Worm (Caenorhabditis elegans): Measurements from ENCODE around the gene Y110A2AL.5.

The Y110A2AL.5 gene

DNA sequence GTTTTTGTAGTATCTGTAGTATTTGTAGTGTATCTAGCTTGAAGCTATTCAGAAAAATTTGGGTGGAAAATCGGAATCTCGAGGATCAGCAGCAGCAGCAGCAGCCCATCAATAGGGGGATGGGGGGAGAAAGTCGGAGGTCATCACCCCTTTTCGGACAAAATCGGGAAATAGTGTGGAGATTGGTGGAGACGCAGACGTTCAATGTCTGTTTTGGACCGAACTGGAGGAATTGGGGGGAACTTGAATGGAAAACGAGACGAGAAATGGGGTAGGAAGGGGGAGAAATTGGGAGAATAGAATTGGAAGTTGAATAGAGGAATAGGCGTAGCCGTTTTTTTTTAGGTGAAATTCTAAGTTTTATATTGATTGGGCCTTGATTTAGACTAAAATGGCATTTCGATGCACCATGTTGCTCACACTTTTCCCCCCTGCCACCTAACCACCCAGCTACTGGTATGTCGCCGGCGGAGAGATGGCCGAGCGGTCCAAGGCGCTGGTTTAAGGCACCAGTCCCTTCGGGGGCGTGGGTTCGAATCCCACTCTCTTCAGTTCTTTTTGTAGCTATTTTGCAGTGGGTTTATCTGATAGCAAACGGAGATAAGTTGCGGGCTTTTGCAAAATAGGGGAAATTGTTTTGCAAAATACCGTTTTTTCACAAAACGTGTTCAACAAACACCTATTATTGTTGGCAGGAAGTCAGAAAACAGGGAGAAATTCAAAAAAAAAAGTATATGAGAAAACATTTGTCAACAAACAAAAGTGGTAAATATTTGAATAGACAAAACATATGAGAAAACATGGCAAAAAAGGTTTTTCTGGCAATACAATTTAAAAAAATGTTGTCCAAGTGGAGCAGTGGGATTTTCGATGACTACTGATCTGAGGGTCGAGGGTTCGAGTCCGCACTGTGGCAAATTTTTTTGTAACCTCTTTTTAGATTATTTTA, 4.2 kb upstream of the Y110A2AL.5 start (continued):
- TF ChIP-seq unc-62 (GFP tag; optimal IDR thresholded peaks at IDR 0.05 in 1 of 2) (peak in 1 of 2 experiments; percentile 42), unc-62 (tag; optimal IDR thresholded peaks at IDR 0.05) (no peak), hlh-11 (tag; optimal IDR thresholded peaks at IDR 0.05) (peak; percentile 1), madf-9 (GFP tag; conservative IDR thresholded peaks at IDR 0.05) (0 out of 2 replicates have a peak, but pooled peaks have one; percentile 4), mdt-29 (GFP tag; IDR thresholded peaks at IDR 0.05) (peak; percentile 25; the same call in 1 of the 2 replicates), vab-7 (GFP tag; IDR thresholded peaks at IDR 0.05) (peak; percentile 65), nhr-28 (tag; optimal IDR thresholded peaks at IDR 0.05) (peak; percentile 29), pha-4 (GFP tag; IDR thresholded peaks at IDR 0.05) (peak; percentile 65; the same call in 1 of the 2 replicates), pha-4 (tag; optimal IDR thresholded peaks at IDR 0.05) (no peak), T26A8.4 (GFP tag; IDR thresholded peaks at IDR 0.05) (0 out of 2 replicates have a peak, but pooled peaks have one; percentile 28), set-16 (GFP tag; IDR thresholded peaks at IDR 0.05) (peak; percentile 54), tra-1 (GFP tag; IDR thresholded peaks at IDR 0.05) (0 out of 2 replicates have a peak, but pooled peaks have one; percentile 40), lin-38 (GFP tag; IDR thresholded peaks at IDR 0.05) (peak; percentile 66), ceh-32 (tag; optimal IDR thresholded peaks at IDR 0.05; ENCODE audit: poor library complexity) (no peak), mes-2 (tag; optimal IDR thresholded peaks at IDR 0.05; ENCODE audit: poor library complexity, severe bottlenecking) (peak; percentile 5), zip-11 (GFP tag; IDR thresholded peaks at IDR 0.05) (no peak), F26F4.8 (GFP tag; conservative IDR thresholded peaks at IDR 0.05) (peak; percentile 53; the same call in 1 of the 2 replicates), Y105C5A.15 (GFP tag; IDR thresholded peaks at IDR 0.05) (0 out of 2 replicates have a peak, but pooled peaks have one; percentile 65), lsy-2 (tag; optimal IDR thresholded peaks at IDR 0.05) (no peak), sdz-12 (GFP tag; optimal IDR thresholded peaks at IDR 0.05) (no peak), lin-29 (GFP tag; IDR thresholded peaks at IDR 0.05) (no peak), lim-7 (GFP tag; IDR thresholded peaks at IDR 0.05) (peak; percentile 83)

DNA sequence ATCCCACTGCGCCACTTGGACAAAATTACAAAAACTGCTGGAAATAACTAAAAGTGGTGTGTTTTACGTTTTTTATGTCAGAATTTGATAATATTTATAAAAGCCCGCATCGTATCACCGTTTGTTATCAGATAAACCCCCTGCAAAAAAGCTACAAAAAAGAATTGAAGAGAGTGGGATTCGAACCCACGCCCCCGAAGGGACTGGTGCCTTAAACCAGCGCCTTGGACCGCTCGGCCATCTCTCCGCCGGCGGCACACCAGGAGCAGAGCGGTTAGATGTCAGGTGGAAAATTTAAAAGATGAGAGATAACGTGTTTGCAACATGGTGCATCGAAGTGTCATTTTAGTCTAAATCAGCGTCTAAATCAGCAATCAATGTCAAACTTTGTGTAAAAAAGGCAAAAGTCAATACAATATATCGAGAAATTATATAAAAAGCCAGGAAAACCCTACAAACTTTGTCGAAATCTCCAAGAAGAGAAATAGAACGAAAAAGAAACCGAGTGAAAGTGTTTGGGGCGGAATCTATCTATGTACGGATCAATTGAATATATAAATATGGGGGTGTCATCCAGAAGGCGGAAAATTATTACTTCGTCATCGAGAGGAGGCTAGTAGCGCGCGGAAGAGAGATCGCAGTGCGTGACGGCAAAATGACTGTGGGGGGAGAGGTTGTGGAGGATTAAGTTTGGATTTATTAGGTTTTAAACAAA, 2.8 kb upstream of the Y110A2AL.5 start:
- TF ChIP-seq ZK337.2 (GFP tag; IDR thresholded peaks at IDR 0.05) = peak; percentile 42; the same call in 1 of the 2 replicates
- peak; percentile 65 for TF ChIP-seq lin-13 (GFP tag; optimal IDR thresholded peaks at IDR 0.05)
- TF ChIP-seq dmd-6 (GFP tag; IDR thresholded peaks at IDR 0.05) = 0 out of 2 replicates have a peak, but pooled peaks have one; percentile 22
- TF ChIP-seq F26F4.8 (GFP tag; conservative IDR thresholded peaks at IDR 0.05) = 0 out of 2 replicates have a peak, but pooled peaks have one; percentile 25
- 0 out of 2 replicates have a peak, but pooled peaks have one; percentile 11 for TF ChIP-seq hmg-1.1 (GFP tag; IDR thresholded peaks at IDR 0.05)
- peak; percentile 38; the same call in 1 of the 2 replicates for TF ChIP-seq lin-1 (GFP tag; IDR thresholded peaks at IDR 0.05)
- TF ChIP-seq ces-1 (GFP tag; optimal IDR thresholded peaks at IDR 0.05) = no peak
- TF ChIP-seq fos-1 (tag; optimal IDR thresholded peaks at IDR 0.05) = no peak
- TF ChIP-seq dmd-8 (GFP tag; IDR thresholded peaks at IDR 0.05) = peak; percentile 76
- no peak for TF ChIP-seq nhr-41 (GFP tag; IDR thresholded peaks at IDR 0.05)
- TF ChIP-seq F37D6.2 (tag; optimal IDR thresholded peaks at IDR 0.05) = no peak
- no peak for TF ChIP-seq lir-3 (tag; optimal IDR thresholded peaks at IDR 0.05)
- TF ChIP-seq mes-2 (tag; optimal IDR thresholded peaks at IDR 0.05; ENCODE audit: poor library complexity, severe bottlenecking) = peak; percentile 49
- TF ChIP-seq dmd-9 (GFP tag; IDR thresholded peaks at IDR 0.05) = no peak
- TF ChIP-seq php-3 (GFP tag; IDR thresholded peaks at IDR 0.05) = 0 out of 2 replicates have a peak, but pooled peaks have one; percentile 16
- TF ChIP-seq saeg-2 (GFP tag; IDR thresholded peaks at IDR 0.05) = no peak
- no peak for TF ChIP-seq nhr-10 (tag; optimal IDR thresholded peaks at IDR 0.05)
- TF ChIP-seq lim-7 (GFP tag; IDR thresholded peaks at IDR 0.05) = peak; percentile 71
- peak; percentile 30; the same call in 1 of the 2 replicates for TF ChIP-seq Y105C5A.15 (GFP tag; IDR thresholded peaks at IDR 0.05)
- TF ChIP-seq zfp-2 (tag; optimal IDR thresholded peaks at IDR 0.05) = no peak
- TF ChIP-seq mxl-3 (GFP tag; optimal IDR thresholded peaks at IDR 0.05) = no peak
- TF ChIP-seq tra-1 (GFP tag; IDR thresholded peaks at IDR 0.05) = peak; percentile 60; the same call in 1 of the 2 replicates
- TF ChIP-seq dpl-1 (GFP tag; optimal IDR thresholded peaks at IDR 0.05) = no peak
- 0 out of 2 replicates have a peak, but pooled peaks have one; percentile 50 for TF ChIP-seq nhr-42 (GFP tag; IDR thresholded peaks at IDR 0.05)
- TF ChIP-seq ama-1 (optimal IDR thresholded peaks at IDR 0.05) = no peak
- peak; percentile 95 for TF ChIP-seq aha-1 (tag)
- no peak for TF ChIP-seq zip-2 (tag; optimal IDR thresholded peaks at IDR 0.05)
- no peak for TF ChIP-seq ceh-32 (tag; optimal IDR thresholded peaks at IDR 0.05; ENCODE audit: poor library complexity)
- TF ChIP-seq daf-19 (GFP tag; conservative IDR thresholded peaks at IDR 0.05) = no peak

Data from whole organism, L4 larva.